5 worm cellular contexts compared by ENCODE assay signal in genomic region chrV:18719956-18720489, ce11.
TF ChIP-seq lines count a peak whose summit lies in the region.

TSS of gene Y17D7C.2 (minus strand) at chrV:18719987.

TF ChIP-seq in whole organism, L1 larva, 84 proteins besides CTCF, POLR2A, EP300 and RAD21:
- no peak for TF ChIP-seq unc-86 (tag; optimal IDR thresholded peaks at IDR 0.05; lab: Kevin White, UChicago)
- TF ChIP-seq jun-1 (tag; optimal IDR thresholded peaks at IDR 0.05; lab: Kevin White, UChicago) = no peak
- TF ChIP-seq efl-1 (optimal IDR thresholded peaks at IDR 0.05; lab: Kevin White, UChicago) = no peak
- peak in 1 of 2 experiments; percentile 87 for TF ChIP-seq efl-1 (GFP tag; optimal IDR thresholded peaks at IDR 0.05 in 1 of 2; lab: Kevin White, UChicago)
- TF ChIP-seq nhr-237 (tag; optimal IDR thresholded peaks at IDR 0.05; lab: Kevin White, UChicago) = no peak
- 0 out of 2 replicates have a peak, but pooled peaks have one; percentile 42 for TF ChIP-seq grh-1 (GFP tag; IDR thresholded peaks at IDR 0.05; lab: Robert Waterston, UW)
- TF ChIP-seq ces-1 (GFP tag; optimal IDR thresholded peaks at IDR 0.05; lab: Kevin White, UChicago) = no peak
- peak; percentile 14 for TF ChIP-seq C34B4.2 (tag; optimal IDR thresholded peaks at IDR 0.05; lab: Kevin White, UChicago)
- TF ChIP-seq nhr-85 (tag; lab: Kevin White, UChicago) = peak; percentile 75
- TF ChIP-seq elt-2 (tag; optimal IDR thresholded peaks at IDR 0.05; lab: Kevin White, UChicago) = peak; percentile 24
- TF ChIP-seq aly-2 (tag; optimal IDR thresholded peaks at IDR 0.05; lab: Kevin White, UChicago) = no peak
- 0 out of 2 replicates have a peak, but pooled peaks have one; percentile 79 for TF ChIP-seq ets-5 (GFP tag; IDR thresholded peaks at IDR 0.05; lab: Robert Waterston, UW)
- TF ChIP-seq zip-4 (GFP tag; optimal IDR thresholded peaks at IDR 0.05; lab: Kevin White, UChicago) = no peak

TF ChIP-seq in whole organism, L3 larva, 47 proteins besides CTCF, POLR2A, EP300 and RAD21:
- TF ChIP-seq aly-2 (tag; optimal IDR thresholded peaks at IDR 0.05; lab: Kevin White, UChicago) = no peak
- no peak for TF ChIP-seq mml-1 (tag; optimal IDR thresholded peaks at IDR 0.05; lab: Kevin White, UChicago)
- peak; percentile 72 for TF ChIP-seq elt-2 (tag; optimal IDR thresholded peaks at IDR 0.05; lab: Kevin White, UChicago)
- peak; percentile 4 for TF ChIP-seq pha-4 (tag; optimal IDR thresholded peaks at IDR 0.05; lab: Kevin White, UChicago)
- TF ChIP-seq mdl-1 (tag; optimal IDR thresholded peaks at IDR 0.05; lab: Kevin White, UChicago) = no peak
- TF ChIP-seq hmg-11 (tag; optimal IDR thresholded peaks at IDR 0.05; lab: Kevin White, UChicago) = no peak
- no peak for TF ChIP-seq ceh-9 (tag; optimal IDR thresholded peaks at IDR 0.05; lab: Kevin White, UChicago)

TF ChIP-seq in whole organism, early embryonic, 17 proteins besides CTCF, POLR2A, EP300 and RAD21:
- peak; percentile 70 for TF ChIP-seq ceh-13 (GFP tag; optimal IDR thresholded peaks at IDR 0.05; lab: Kevin White, UChicago)
- peak; percentile 84 for TF ChIP-seq sea-1 (GFP tag; conservative IDR thresholded peaks at IDR 0.05; lab: Robert Waterston, UW)
- TF ChIP-seq scrt-1 (GFP tag; IDR thresholded peaks at IDR 0.05; lab: Robert Waterston, UW) = peak; percentile 63
- peak; percentile 86 for TF ChIP-seq aly-1 (tag; optimal IDR thresholded peaks at IDR 0.05; lab: Kevin White, UChicago)
- peak; percentile 52; the same call in 1 of the 2 replicates for TF ChIP-seq tbx-11 (GFP tag; IDR thresholded peaks at IDR 0.05; lab: Robert Waterston, UW)
- TF ChIP-seq pes-1 (GFP tag; IDR thresholded peaks at IDR 0.05; lab: Robert Waterston, UW) = no peak
- TF ChIP-seq ama-1 (optimal IDR thresholded peaks at IDR 0.05; lab: Kevin White, UChicago) = peak; percentile 33
- no peak for TF ChIP-seq B0310.2 (tag; optimal IDR thresholded peaks at IDR 0.05; lab: Kevin White, UChicago)
- TF ChIP-seq hmbx-1 (tag; optimal IDR thresholded peaks at IDR 0.05; lab: Kevin White, UChicago) = no peak
- no peak for TF ChIP-seq F13C5.2 (tag; optimal IDR thresholded peaks at IDR 0.05; lab: Kevin White, UChicago)
- TF ChIP-seq hmg-4 (GFP tag; optimal IDR thresholded peaks at IDR 0.05; lab: Kevin White, UChicago) = peak; percentile 1
- no peak for TF ChIP-seq hnd-1 (tag; optimal IDR thresholded peaks at IDR 0.05; lab: Kevin White, UChicago)
- TF ChIP-seq tra-4 (tag; optimal IDR thresholded peaks at IDR 0.05; lab: Kevin White, UChicago) = no peak
- no peak for TF ChIP-seq tbx-37 (GFP tag; conservative IDR thresholded peaks at IDR 0.05; lab: Robert Waterston, UW)
- no peak for TF ChIP-seq ceh-36 (tag; optimal IDR thresholded peaks at IDR 0.05; lab: Kevin White, UChicago)
- peak; percentile 44; the same call in 1 of the 2 replicates for TF ChIP-seq flt-1 (GFP tag; IDR thresholded peaks at IDR 0.05; lab: Robert Waterston, UW)
- no peak for TF ChIP-seq ets-7 (tag; optimal IDR thresholded peaks at IDR 0.05; lab: Kevin White, UChicago)

TF ChIP-seq in whole organism, midembryonic, 9 proteins besides CTCF, POLR2A, EP300 and RAD21:
- peak; percentile 44 for TF ChIP-seq med-1 (GFP tag; optimal IDR thresholded peaks at IDR 0.05; lab: Kevin White, UChicago; ENCODE audit: insufficient read depth)
- no peak for TF ChIP-seq klf-2 (GFP tag; conservative IDR thresholded peaks at IDR 0.05; lab: Robert Waterston, UW)
- TF ChIP-seq flt-1 (GFP tag; IDR thresholded peaks at IDR 0.05; lab: Robert Waterston, UW) = no peak
- TF ChIP-seq T22C8.4 (GFP tag; IDR thresholded peaks at IDR 0.05; lab: Robert Waterston, UW) = 0 out of 2 replicates have a peak, but pooled peaks have one; percentile 30
- TF ChIP-seq tab-1 (GFP tag; IDR thresholded peaks at IDR 0.05; lab: Robert Waterston, UW) = 0 out of 2 replicates have a peak, but pooled peaks have one; percentile 60
TF ChIP-seq in whole organism, midembryonic: peak in this region for 3.

TF ChIP-seq in whole organism, young adult, 124 proteins besides CTCF, POLR2A, EP300 and RAD21:
- TF ChIP-seq hlh-26 (GFP tag; conservative IDR thresholded peaks at IDR 0.05; lab: Robert Waterston, UW) = 0 out of 2 replicates have a peak, but pooled peaks have one; percentile 59
- no peak for TF ChIP-seq snpc-4 (GFP tag; optimal IDR thresholded peaks at IDR 0.05; lab: Kevin White, UChicago)
- peak; percentile 32 to 66 (median 60) for TF ChIP-seq snpc-4 (tag; optimal IDR thresholded peaks at IDR 0.05; lab: Kevin White, UChicago)
- TF ChIP-seq F55B11.4 (tag; optimal IDR thresholded peaks at IDR 0.05; lab: Kevin White, UChicago; ENCODE audit: borderline replicate concordance, insufficient read depth) = peak; percentile 38
- no peak for TF ChIP-seq bed-1 (GFP tag; IDR thresholded peaks at IDR 0.05; lab: Robert Waterston, UW)
- TF ChIP-seq lin-26 (GFP tag; IDR thresholded peaks at IDR 0.05; lab: Robert Waterston, UW) = no peak
- peak; percentile 34 for TF ChIP-seq sdz-38 (tag; optimal IDR thresholded peaks at IDR 0.05; lab: Kevin White, UChicago)
TF ChIP-seq in whole organism, young adult: peak in this region for 4.

Comparison
In these comparisons a context has a peak if more than half of its experiments do, and no peak if none do; other contexts are left out.
1. Of the 8 proteins assayed by ChIP-seq in both whole organism, young adult and whole organism, L1 larva: peak only in whole organism, young adult: snpc-4; only in whole organism, L1 larva: none; in both: none; in neither: 6; mixed calls (peak in some experiments, not most) for 1.